Worm (Caenorhabditis elegans): ENCODE measurements around the gene C09F12.3.

DNA sequence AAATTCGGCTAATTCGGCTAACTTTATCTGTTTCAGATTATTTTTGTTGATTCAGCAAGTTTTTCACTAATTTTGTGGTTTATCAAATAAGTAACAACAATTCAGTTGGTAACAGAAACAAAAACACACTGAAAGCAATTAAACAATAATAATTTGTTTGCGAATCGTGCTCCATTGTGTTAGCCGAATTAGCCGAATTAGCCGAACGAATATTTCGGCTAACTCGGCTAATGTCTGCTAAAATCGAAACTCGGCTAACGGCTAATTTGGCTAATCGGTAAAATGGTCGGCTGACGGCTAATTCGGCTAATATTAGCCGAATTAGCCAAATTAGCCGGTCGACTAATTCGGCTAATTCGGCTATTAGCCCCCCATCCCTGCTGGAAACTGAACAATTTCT lies 39.0 kb downstream of the C09F12.3 start:
- TF ChIP-seq lin-39 (tag; optimal IDR thresholded peaks at IDR 0.05) (no peak), ama-1 (optimal IDR thresholded peaks at IDR 0.05) (no peak), egl-27 (tag; optimal IDR thresholded peaks at IDR 0.05) (no peak), aly-2 (tag; optimal IDR thresholded peaks at IDR 0.05) (no peak), nhr-237 (tag; optimal IDR thresholded peaks at IDR 0.05) (no peak), unc-55 (GFP tag; optimal IDR thresholded peaks at IDR 0.05) (no peak), unc-39 (tag; optimal IDR thresholded peaks at IDR 0.05) (no peak)

Measured in whole organism, L2 larva.